2 fruit fly cellular contexts compared by ENCODE assay signal in genomic region chr2L:12028102-12028501, dm6.
TF ChIP-seq lines count a peak whose summit lies in the region.

No protein-coding gene starts in this region.

- TF ChIP-seq CTCF in whole organism, embryonic (GFP tag; optimal IDR thresholded peaks at IDR 0.05; lab: Kevin White, UChicago), result no peak

TF ChIP-seq in whole organism, embryonic, 481 proteins besides CTCF, POLR2A, EP300 and RAD21:
- TF ChIP-seq zfh2 (GFP tag; optimal IDR thresholded peaks at IDR 0.05; lab: Kevin White, UChicago) (no peak), twi (tag; optimal IDR thresholded peaks at IDR 0.05; lab: Kevin White, UChicago) (no peak), prd (optimal IDR thresholded peaks at IDR 0.05; lab: Kevin White, UChicago) (no peak), prd (GFP tag; IDR thresholded peaks at IDR 0.05; lab: Robert Waterston, UW) (no peak), schlank (tag; optimal IDR thresholded peaks at IDR 0.05; lab: Kevin White, UChicago) (no peak), abd-A (tag; optimal IDR thresholded peaks at IDR 0.05; lab: Kevin White, UChicago) (no peak), CG11398 (GFP tag; optimal IDR thresholded peaks at IDR 0.05; lab: Kevin White, UChicago) (no peak), kni (GFP tag; optimal IDR thresholded peaks at IDR 0.05; lab: Kevin White, UChicago) (peak; percentile 51), GATAe (GFP tag; conservative IDR thresholded peaks at IDR 0.05; lab: Robert Waterston, UW) (no peak), CG11456 (GFP tag; IDR thresholded peaks at IDR 0.05; lab: Robert Waterston, UW) (0 out of 3 replicates have a peak, but pooled peaks have one; percentile 21), onecut (GFP tag; IDR thresholded peaks at IDR 0.05; lab: Robert Waterston, UW) (no peak), lola (GFP tag; optimal IDR thresholded peaks at IDR 0.05; lab: Kevin White, UChicago) (no peak), pzg (GFP tag; optimal IDR thresholded peaks at IDR 0.05; lab: Kevin White, UChicago) (no peak), Chrac-16 (GFP tag; optimal IDR thresholded peaks at IDR 0.05; lab: Kevin White, UChicago) (no peak), Bgb (GFP tag; IDR thresholded peaks at IDR 0.05; lab: Robert Waterston, UW; ENCODE audit: partially characterized antibody) (no peak), wek (GFP tag; optimal IDR thresholded peaks at IDR 0.05; lab: Kevin White, UChicago) (no peak), CG15479 (GFP tag; optimal IDR thresholded peaks at IDR 0.05; lab: Kevin White, UChicago) (no peak), CG32532 (GFP tag; IDR thresholded peaks at IDR 0.05; lab: Robert Waterston, UW) (no peak), CG34376 (GFP tag; optimal IDR thresholded peaks at IDR 0.05; lab: Kevin White, UChicago) (no peak), CG14860 (GFP tag; IDR thresholded peaks at IDR 0.05; lab: Robert Waterston, UW; ENCODE audit: partially characterized antibody) (no peak), CG18764 (GFP tag; optimal IDR thresholded peaks at IDR 0.05; lab: Kevin White, UChicago) (no peak), CG3847 (GFP tag; IDR thresholded peaks at IDR 0.05; lab: Robert Waterston, UW) (no peak), Med (GFP tag; lab: Kevin White, UChicago) (peak; percentile 63), D19B (GFP tag; optimal IDR thresholded peaks at IDR 0.05; lab: Kevin White, UChicago) (peak; percentile 46), CG8281 (tag; optimal IDR thresholded peaks at IDR 0.05; lab: Kevin White, UChicago) (no peak), HLH3B (GFP tag; IDR thresholded peaks at IDR 0.05; lab: Robert Waterston, UW) (no peak), chinmo (GFP tag; IDR thresholded peaks at IDR 0.05; lab: Robert Waterston, UW; ENCODE audit: partially characterized antibody) (0 out of 4 replicates have a peak, but pooled peaks have one; percentile 34), CG5245 (GFP tag; optimal IDR thresholded peaks at IDR 0.05; lab: Kevin White, UChicago) (no peak), sd (tag; optimal IDR thresholded peaks at IDR 0.05; lab: Kevin White, UChicago) (peak; percentile 50), CG1233 (GFP tag; optimal IDR thresholded peaks at IDR 0.05; lab: Kevin White, UChicago) (no peak), CG31224 (GFP tag; IDR thresholded peaks at IDR 0.05; lab: Robert Waterston, UW) (no peak), CG12071 (GFP tag; optimal IDR thresholded peaks at IDR 0.05; lab: Kevin White, UChicago) (no peak), sens (GFP tag; lab: Kevin White, UChicago) (peak; percentile 24), CrebB (tag; optimal IDR thresholded peaks at IDR 0.05; lab: Kevin White, UChicago) (no peak), Camta (GFP tag; optimal IDR thresholded peaks at IDR 0.05; lab: Kevin White, UChicago) (no peak), sqz (GFP tag; optimal IDR thresholded peaks at IDR 0.05; lab: Kevin White, UChicago) (no peak), ap (GFP tag; IDR thresholded peaks at IDR 0.05; lab: Robert Waterston, UW) (no peak), Ada2b (GFP tag; IDR thresholded peaks at IDR 0.05; lab: Robert Waterston, UW) (no peak), odd (GFP tag; optimal IDR thresholded peaks at IDR 0.05; lab: Kevin White, UChicago) (no peak), CG16779 (GFP tag; IDR thresholded peaks at IDR 0.05; lab: Robert Waterston, UW) (no peak), crc (GFP tag; optimal IDR thresholded peaks at IDR 0.05; lab: Kevin White, UChicago) (no peak), CG11085 (GFP tag; IDR thresholded peaks at IDR 0.05; lab: Robert Waterston, UW) (no peak), Antp (GFP tag; optimal IDR thresholded peaks at IDR 0.05; lab: Kevin White, UChicago) (no peak), shn (GFP tag; optimal IDR thresholded peaks at IDR 0.05; lab: Kevin White, UChicago) (no peak), tin (GFP tag; optimal IDR thresholded peaks at IDR 0.05; lab: Kevin White, UChicago) (no peak)

TF ChIP-seq in whole organism, prepupa, 60 proteins besides CTCF, POLR2A, EP300 and RAD21:
- TF ChIP-seq topi (GFP tag; optimal IDR thresholded peaks at IDR 0.05; lab: Kevin White, UChicago) (peak; percentile 2), svp (GFP tag; lab: Kevin White, UChicago) (peak; percentile 67), Met (GFP tag; optimal IDR thresholded peaks at IDR 0.05; lab: Kevin White, UChicago) (peak; percentile 22), Blimp-1 (GFP tag; optimal IDR thresholded peaks at IDR 0.05; lab: Kevin White, UChicago) (no peak)
